Worm (Caenorhabditis elegans): ENCODE data around the gene spin-2.

spin-2 gene

ce11 chrIV:13068451-13068850 is 18.4 kb upstream of the spin-2 start, which contains the start of gene scl-6:
Gene scl-6, plus strand, starts transcription at chrIV:13068751.
- TF ChIP-seq dao-5 (tag; optimal IDR thresholded peaks at IDR 0.05), result no peak
- no peak for TF ChIP-seq him-1 (tag; optimal IDR thresholded peaks at IDR 0.05)
- no peak for TF ChIP-seq W03F9.2 (tag; optimal IDR thresholded peaks at IDR 0.05)

DNA sequence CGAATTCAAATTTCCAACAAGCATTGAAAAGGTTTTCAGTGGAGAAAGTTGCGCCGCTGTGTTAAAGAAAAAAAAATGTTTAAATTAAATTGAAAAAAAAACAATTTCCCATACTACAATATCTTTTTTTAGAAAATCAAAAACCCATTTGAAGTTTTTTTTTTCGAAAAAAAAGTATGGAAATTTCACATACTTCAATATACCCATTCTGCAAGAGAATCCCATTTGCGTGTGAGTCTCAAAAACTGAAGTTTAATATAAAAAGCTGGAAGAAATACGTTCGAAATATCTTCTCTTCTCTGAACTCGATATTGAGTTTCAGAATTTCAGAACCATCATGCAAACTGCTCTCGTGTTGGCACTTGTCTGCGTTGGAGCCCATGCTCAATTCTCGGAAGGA is 16.7 kb upstream of the spin-2 start, which contains the start of gene scl-7:
Gene scl-7, plus strand, starts transcription at position 301 of the 400 bp plus-strand sequence.
- TF ChIP-seq W03F9.2 (tag; optimal IDR thresholded peaks at IDR 0.05) (no peak), dao-5 (tag; optimal IDR thresholded peaks at IDR 0.05) (no peak), him-1 (tag; optimal IDR thresholded peaks at IDR 0.05) (no peak)

DNA sequence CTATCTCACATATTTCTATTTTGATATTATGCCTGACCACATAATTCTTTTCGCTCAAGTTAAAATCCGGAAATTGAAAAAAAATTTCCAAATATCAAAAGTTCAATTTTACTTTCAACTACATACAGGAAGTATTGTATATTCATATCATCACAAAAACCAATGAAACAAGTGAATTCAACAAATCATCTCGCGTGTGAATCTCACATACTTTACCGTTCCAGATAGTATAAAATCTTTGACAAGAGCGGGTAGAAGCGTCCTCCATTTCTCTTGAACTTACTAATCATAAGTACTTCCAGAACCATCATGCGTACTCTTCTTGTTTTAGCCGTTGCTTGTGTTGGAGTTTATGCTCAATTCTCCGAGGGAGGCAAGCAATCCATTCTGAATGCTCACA is 15.4 kb upstream of the spin-2 start, which contains the start of gene scl-8:
Gene scl-8, plus strand, starts transcription at position 301 of the 400 bp plus-strand sequence.
- no peak for TF ChIP-seq dao-5 (tag; optimal IDR thresholded peaks at IDR 0.05)
- no peak for TF ChIP-seq him-1 (tag; optimal IDR thresholded peaks at IDR 0.05)
- no peak for TF ChIP-seq W03F9.2 (tag; optimal IDR thresholded peaks at IDR 0.05)

ce11 chrIV:13075625-13076252 is 11.1 kb upstream of the spin-2 start:
- no peak for TF ChIP-seq dao-5 (tag; optimal IDR thresholded peaks at IDR 0.05)
- TF ChIP-seq W03F9.2 (tag; optimal IDR thresholded peaks at IDR 0.05), result no peak
- no peak for TF ChIP-seq him-1 (tag; optimal IDR thresholded peaks at IDR 0.05)

DNA sequence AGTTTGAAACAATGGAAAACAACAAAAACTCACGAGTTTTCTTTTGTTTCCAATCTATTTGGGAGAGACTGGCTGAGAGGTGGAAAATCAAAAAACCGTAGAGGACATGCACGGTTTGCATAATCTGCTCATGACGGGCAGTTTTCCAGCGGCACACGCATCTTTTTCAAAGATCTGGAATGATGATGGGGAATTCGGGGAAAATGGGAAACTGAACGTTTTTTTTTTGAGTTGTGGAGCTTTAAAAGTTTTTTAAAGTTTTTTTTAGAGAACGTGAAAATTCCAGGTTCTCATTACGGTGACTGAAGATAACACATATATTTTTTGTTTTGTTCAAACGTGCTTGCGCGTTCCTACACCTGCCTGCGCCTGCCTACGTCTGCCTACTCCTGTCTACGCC is 10.2 kb upstream of the spin-2 start, which contains the start of gene C39E9.7:
Gene C39E9.7, minus strand, starts transcription at position 101 of the 400 bp plus-strand sequence.
- TF ChIP-seq W03F9.2 (tag; optimal IDR thresholded peaks at IDR 0.05), result no peak
- no peak for TF ChIP-seq him-1 (tag; optimal IDR thresholded peaks at IDR 0.05)
- no peak for TF ChIP-seq dao-5 (tag; optimal IDR thresholded peaks at IDR 0.05)

- no peak for TF ChIP-seq W03F9.2 (tag; optimal IDR thresholded peaks at IDR 0.05)
- no peak for TF ChIP-seq dao-5 (tag; optimal IDR thresholded peaks at IDR 0.05)
- TF ChIP-seq him-1 (tag; optimal IDR thresholded peaks at IDR 0.05), result no peak
These were observed 9.1 kb upstream of the spin-2 start for ce11 chrIV:13077694-13078093.

- TF ChIP-seq dao-5 (tag; optimal IDR thresholded peaks at IDR 0.05) (no peak), him-1 (tag; optimal IDR thresholded peaks at IDR 0.05) (no peak), W03F9.2 (tag; optimal IDR thresholded peaks at IDR 0.05) (no peak)
These were observed 8.5 kb upstream of the spin-2 start for ce11 chrIV:13078342-13078741.

- TF ChIP-seq him-1 (tag; optimal IDR thresholded peaks at IDR 0.05) (no peak), dao-5 (tag; optimal IDR thresholded peaks at IDR 0.05) (no peak), W03F9.2 (tag; optimal IDR thresholded peaks at IDR 0.05) (no peak)
These were observed 7.7 kb upstream of the spin-2 start, which contains the start of gene C39E9.8 for ce11 chrIV:13079119-13079518. Gene C39E9.8, plus strand, starts transcription at chrIV:13079446.

DNA sequence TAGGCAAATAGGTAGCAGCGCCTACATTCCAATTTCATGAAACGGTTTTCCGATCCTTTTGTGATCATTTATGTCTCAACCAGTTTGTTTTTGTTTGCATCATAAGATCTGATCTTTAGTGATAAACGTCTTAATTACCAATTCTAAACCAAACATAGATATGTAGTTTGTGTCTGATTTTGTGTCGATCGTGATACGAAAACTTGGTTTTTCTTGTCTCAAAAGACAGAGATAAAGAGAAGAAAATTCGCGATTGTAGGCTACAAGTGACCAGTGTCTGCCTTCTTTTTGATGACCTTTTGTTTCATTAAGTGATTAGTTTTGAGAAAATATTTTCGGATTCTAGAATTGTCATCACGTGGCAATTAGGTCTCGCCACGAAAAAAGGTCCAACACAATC is 6.6 kb upstream of the spin-2 start:
- TF ChIP-seq him-1 (tag; optimal IDR thresholded peaks at IDR 0.05) (no peak), dao-5 (tag; optimal IDR thresholded peaks at IDR 0.05) (no peak), W03F9.2 (tag; optimal IDR thresholded peaks at IDR 0.05) (no peak)

DNA sequence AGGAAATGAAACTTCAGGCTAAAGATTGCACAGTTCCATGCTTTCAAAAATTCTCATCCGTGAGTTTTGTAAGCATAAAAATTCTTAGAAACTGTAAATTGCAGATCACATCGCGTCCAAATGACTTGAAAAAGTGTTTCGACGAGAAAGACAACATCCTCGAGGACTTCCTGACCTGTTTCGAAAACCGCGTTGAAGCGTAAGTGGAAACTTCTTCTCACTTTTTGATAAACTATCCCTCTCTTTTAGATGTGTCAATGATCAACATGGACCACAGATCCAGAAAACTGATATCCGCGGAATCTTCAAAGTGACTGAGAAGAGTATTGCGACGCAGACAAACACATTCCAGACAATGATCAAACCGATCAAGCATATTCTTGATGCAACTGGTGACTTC is 5.9 kb upstream of the spin-2 start:
- no peak for TF ChIP-seq W03F9.2 (tag; optimal IDR thresholded peaks at IDR 0.05)

ce11 chrIV:13082106-13082505 is 4.7 kb upstream of the spin-2 start:
- TF ChIP-seq dao-5 (tag; optimal IDR thresholded peaks at IDR 0.05) (no peak), him-1 (tag; optimal IDR thresholded peaks at IDR 0.05) (no peak), W03F9.2 (tag; optimal IDR thresholded peaks at IDR 0.05) (no peak)

DNA sequence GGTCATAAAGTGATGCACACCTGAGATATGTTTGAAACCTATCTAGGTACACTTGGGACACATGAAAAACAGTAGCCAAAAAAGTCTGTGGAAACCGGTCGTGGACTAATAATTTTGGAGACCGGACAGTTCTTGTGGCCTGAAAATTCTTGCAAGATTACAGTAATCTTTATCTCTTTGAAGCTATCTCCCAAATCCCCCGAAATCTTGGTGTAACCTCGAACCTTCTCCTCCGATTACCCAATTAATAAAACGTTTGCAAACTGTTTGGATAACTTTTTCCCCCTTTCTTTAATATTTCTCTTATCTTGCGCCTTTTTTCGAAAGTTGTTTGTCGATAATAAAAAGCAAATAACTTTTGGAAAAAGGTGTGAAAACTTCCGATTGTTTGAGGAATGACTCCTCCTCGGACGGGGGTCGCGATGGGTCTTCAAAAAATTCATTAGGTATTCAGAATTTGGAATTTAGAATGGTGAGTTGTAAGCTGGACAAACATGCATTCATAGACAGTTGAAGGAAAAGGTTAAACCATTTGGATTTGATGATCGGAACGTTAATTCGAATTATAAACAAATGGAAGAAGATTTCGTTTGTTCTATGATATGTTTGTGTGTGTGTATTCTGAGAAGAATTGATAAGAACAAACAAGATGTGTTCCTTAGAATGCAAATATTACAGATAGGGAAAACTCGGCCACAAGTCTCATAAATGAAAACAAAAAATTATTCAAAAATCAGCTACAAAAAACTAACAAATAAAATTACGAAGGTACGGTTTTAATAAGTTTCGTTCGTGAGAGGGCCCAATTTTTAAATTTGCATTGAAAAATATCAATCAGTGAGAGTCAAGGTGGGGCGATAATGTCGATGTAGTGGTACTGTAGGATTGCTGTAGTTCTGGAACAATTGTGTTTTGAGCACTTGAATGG is 3.7 kb upstream of the spin-2 start:
- TF ChIP-seq him-1 (tag; optimal IDR thresholded peaks at IDR 0.05) (no peak), W03F9.2 (tag; optimal IDR thresholded peaks at IDR 0.05) (no peak), dao-5 (tag; optimal IDR thresholded peaks at IDR 0.05) (no peak)

- TF ChIP-seq W03F9.2 (tag; optimal IDR thresholded peaks at IDR 0.05), result no peak
- no peak for TF ChIP-seq dao-5 (tag; optimal IDR thresholded peaks at IDR 0.05)
- TF ChIP-seq him-1 (tag; optimal IDR thresholded peaks at IDR 0.05), result no peak
These were observed 1.1 kb upstream of the spin-2 start for ce11 chrIV:13085675-13086074.

ce11 chrIV:13089671-13090242 is 3.0 kb downstream of the spin-2 start:
- TF ChIP-seq W03F9.2 (tag; optimal IDR thresholded peaks at IDR 0.05) (no peak), dao-5 (tag; optimal IDR thresholded peaks at IDR 0.05) (no peak)
